Fruit fly (Drosophila melanogaster): ENCODE measurements around the gene PNKP.

The PNKP gene

DNA sequence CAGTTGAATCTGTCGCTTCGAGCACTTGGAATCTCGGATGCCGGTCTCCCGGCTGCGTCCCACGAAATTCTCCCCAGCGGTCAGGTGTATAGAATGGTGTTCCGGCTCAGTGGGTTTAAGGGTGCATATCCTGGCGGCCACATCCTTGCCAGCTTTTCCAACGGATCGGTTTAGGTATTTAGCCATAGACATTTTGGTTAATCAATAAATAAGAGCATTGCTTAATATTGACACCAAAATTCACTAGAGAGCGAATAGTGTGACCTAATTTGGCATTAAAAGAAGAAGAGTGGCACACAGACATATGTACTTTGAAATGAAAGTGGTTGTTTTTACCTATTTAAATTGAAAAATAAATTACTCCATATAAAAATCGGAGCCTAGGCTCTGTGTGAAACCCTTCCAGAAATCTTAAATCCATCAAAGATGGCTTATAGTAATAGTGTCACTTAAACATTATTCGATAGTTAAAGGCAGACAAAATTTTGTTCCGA, at the start of gene PNKP, which contains the start of gene COX7AL:
TSS of gene PNKP (minus strand) at position 266 of the 494 bp plus-strand sequence.
TSS of gene COX7AL (plus strand) at position 419 of the 494 bp plus-strand sequence.
- TF ChIP-seq rgr (GFP tag; optimal IDR thresholded peaks at IDR 0.05) (peak; percentile 59), dl (GFP tag; optimal IDR thresholded peaks at IDR 0.05; ENCODE audit: insufficient read depth in 1 of 2, partially characterized antibody in 2 of 2) (no peak)

DNA sequence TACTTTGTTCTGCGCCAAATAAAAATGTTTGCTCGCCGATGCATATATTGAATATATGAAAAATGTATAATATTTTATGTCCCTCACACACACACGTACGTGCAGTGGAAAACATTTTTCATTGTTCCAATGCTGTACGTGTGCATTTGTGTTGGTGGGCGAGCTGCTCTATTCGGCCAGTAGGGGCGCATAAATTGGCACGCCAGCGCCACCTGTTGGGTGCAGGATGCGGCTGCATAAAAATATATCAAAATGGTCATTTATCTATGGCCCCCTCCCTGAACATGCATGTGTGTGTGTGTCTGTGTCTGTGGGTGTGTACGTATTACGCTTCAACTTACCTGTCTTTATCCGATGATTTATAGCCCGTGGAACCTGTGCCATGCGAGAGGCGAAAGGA, 46.3 kb upstream of the PNKP start:
- TF ChIP-seq Hr78 (GFP tag; optimal IDR thresholded peaks at IDR 0.05) (no peak), pan (optimal IDR thresholded peaks at IDR 0.05) (no peak), Myc (optimal IDR thresholded peaks at IDR 0.05) (no peak), N (GFP tag; optimal IDR thresholded peaks at IDR 0.05) (no peak), Sp1 (GFP tag; optimal IDR thresholded peaks at IDR 0.05) (no peak), Vsx2 (GFP tag; optimal IDR thresholded peaks at IDR 0.05; ENCODE audit: partially characterized antibody) (no peak), Abd-B (GFP tag; optimal IDR thresholded peaks at IDR 0.05) (no peak), CG9705 (GFP tag; optimal IDR thresholded peaks at IDR 0.05) (no peak), GATAd (GFP tag; optimal IDR thresholded peaks at IDR 0.05) (no peak), h (GFP tag; optimal IDR thresholded peaks at IDR 0.05) (no peak), CG32264 (GFP tag; optimal IDR thresholded peaks at IDR 0.05) (no peak), Dif (GFP tag; optimal IDR thresholded peaks at IDR 0.05; ENCODE audit: partially characterized antibody) (no peak), dsf (GFP tag; optimal IDR thresholded peaks at IDR 0.05; ENCODE audit: borderline replicate concordance) (no peak)

DNA sequence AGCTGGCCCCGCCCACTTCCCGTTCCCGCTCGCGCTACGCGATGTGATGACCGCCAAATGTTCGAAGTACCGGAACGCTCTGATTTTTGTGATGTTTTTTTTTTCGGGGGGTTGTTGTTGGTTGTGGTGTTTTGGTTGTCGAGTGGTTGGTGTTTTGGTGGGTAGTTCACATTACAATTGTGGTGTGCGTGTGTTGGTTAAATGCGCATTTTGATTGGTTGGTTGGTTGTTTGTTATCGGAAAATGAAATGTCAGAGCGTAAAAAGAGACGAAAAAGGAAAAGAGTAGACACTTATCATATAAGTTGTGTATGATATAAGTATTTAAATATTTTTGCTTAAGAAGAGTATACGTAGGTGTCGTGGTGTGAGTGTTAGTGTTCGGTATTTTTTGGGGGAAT, 25.2 kb upstream of the PNKP start:
- TF ChIP-seq fru (GFP tag; optimal IDR thresholded peaks at IDR 0.05) (no peak), psq (GFP tag; optimal IDR thresholded peaks at IDR 0.05) (no peak), Jra (GFP tag; optimal IDR thresholded peaks at IDR 0.05) (no peak), Sp1 (GFP tag; optimal IDR thresholded peaks at IDR 0.05) (no peak), Hnf4 (GFP tag; optimal IDR thresholded peaks at IDR 0.05) (no peak), GATAd (GFP tag; optimal IDR thresholded peaks at IDR 0.05) (no peak), dl (GFP tag; optimal IDR thresholded peaks at IDR 0.05; ENCODE audit: insufficient read depth in 1 of 2, partially characterized antibody in 2 of 2) (no peak), Dfd (GFP tag; optimal IDR thresholded peaks at IDR 0.05) (no peak), woc (GFP tag; optimal IDR thresholded peaks at IDR 0.05) (no peak), Mio (GFP tag; optimal IDR thresholded peaks at IDR 0.05) (no peak)

- TF ChIP-seq Abd-B (GFP tag; optimal IDR thresholded peaks at IDR 0.05) (no peak), usp (GFP tag; optimal IDR thresholded peaks at IDR 0.05) (no peak), foxo (GFP tag; optimal IDR thresholded peaks at IDR 0.05) (peak in 1 of 2 experiments; percentile 16), Vsx2 (GFP tag; optimal IDR thresholded peaks at IDR 0.05; ENCODE audit: partially characterized antibody) (no peak), Hr83 (GFP tag; optimal IDR thresholded peaks at IDR 0.05; ENCODE audit: poor library complexity, severe bottlenecking) (no peak), psq (GFP tag; optimal IDR thresholded peaks at IDR 0.05) (no peak), Sp1 (GFP tag; optimal IDR thresholded peaks at IDR 0.05) (no peak), Rel (GFP tag; optimal IDR thresholded peaks at IDR 0.05) (no peak), Rel (tag; optimal IDR thresholded peaks at IDR 0.05) (peak; percentile 79), brk (GFP tag; optimal IDR thresholded peaks at IDR 0.05) (no peak), HLH106 (tag; optimal IDR thresholded peaks at IDR 0.05) (peak; percentile 31), GATAd (GFP tag; optimal IDR thresholded peaks at IDR 0.05) (no peak), N (GFP tag; optimal IDR thresholded peaks at IDR 0.05) (peak; percentile 64), Mio (GFP tag; optimal IDR thresholded peaks at IDR 0.05) (no peak), br (GFP tag; optimal IDR thresholded peaks at IDR 0.05) (no peak), dl (GFP tag; optimal IDR thresholded peaks at IDR 0.05; ENCODE audit: insufficient read depth in 1 of 2, partially characterized antibody in 2 of 2) (no peak), fru (GFP tag; optimal IDR thresholded peaks at IDR 0.05) (no peak)
Measured at dm6 chr3R:8362259-8362876, 19.1 kb upstream of the PNKP start, which contains the start of the genes Veneno and CG7963. Gene Veneno, minus strand, starts transcription at chr3R:8362554. Gene CG7963, plus strand, starts transcription at chr3R:8362826.

DNA sequence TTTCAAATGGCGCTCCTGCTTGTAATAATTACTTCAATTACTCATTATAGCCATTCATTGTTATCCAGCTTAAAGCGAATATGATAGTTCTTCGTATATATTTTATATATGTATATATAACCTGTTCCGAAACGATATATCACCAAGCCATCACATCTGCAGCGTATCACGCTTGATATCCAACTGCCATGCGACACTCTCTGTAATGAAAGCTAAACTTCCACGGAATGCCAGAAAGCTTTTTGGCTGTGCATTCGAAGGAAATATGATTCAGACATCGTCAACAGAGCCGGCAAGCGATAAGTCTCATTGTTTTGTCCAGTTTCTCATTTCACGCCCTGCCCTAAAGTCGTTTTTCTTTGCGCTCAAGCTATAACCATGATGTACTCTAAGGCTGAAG, 14.7 kb upstream of the PNKP start:
- TF ChIP-seq sage (GFP tag; optimal IDR thresholded peaks at IDR 0.05) (peak; percentile 33), Dfd (GFP tag; optimal IDR thresholded peaks at IDR 0.05) (no peak)
